Worm (Caenorhabditis elegans) whole organism, mixed stage, embryonic: ENCODE results near the gene H06I04.6.

Source experiments
- mab-5 ChIP-seq: fragments of 150-350 bp; optimal IDR thresholded peaks from 2 replicates; lab custom pipeline; 2014; ENCODE audit warnings: missing biosample characterization, missing genetic modification characterization
- snpc-4 ChIP-seq: fragments of 150-350 bp; optimal IDR thresholded peaks from 2 replicates; lab custom pipeline; 2014; ENCODE audit warnings: missing biosample characterization, missing genetic modification characterization

DNA sequence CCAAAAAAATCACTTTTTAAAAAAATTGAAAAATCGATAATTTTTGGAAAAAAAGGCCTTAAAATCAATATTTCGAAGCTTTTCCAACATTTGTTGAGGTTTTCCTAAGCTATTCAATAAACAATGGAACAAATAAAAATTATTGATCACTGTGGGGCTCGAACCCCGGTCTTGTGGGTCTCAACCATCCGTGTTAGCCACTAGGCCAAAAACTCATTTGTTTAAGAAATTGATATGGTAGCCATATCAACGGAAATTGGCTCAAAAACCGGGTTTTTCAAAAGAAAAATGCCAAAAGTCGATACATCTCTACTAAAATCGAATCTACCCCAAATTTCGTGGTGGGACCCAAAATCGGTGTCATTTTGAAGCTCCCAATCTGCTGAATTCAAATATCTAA lies 47.9 kb upstream of the H06I04.6 start:
- TF ChIP-seq snpc-4 (tag; lab: Kevin White, UChicago) (no peak), mab-5 (tag; lab: Kevin White, UChicago) (no peak)
